Fruit fly (Drosophila melanogaster): ENCODE measurements around the gene Tat.

The Tat gene

DNA sequence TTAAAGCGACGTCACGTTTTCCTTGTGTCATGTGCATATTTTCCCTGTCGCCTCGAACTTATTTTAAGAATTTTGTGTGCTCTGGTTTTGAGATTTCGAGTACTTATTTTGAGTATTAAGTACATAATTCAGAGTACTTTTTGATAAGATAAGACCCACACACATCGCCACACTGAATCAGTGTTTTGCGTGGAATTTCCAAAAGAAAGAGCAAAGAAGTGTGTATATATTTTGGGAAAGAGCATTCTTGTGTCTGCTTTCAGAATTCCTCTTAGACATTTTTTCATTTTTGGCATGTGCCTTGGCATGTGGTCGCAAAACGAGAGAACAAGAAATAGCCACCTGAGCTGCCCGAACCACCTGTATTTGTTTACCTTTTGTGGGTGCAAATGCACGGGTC, 45.2 kb upstream of the Tat start (continued):
- no peak for TF ChIP-seq CG1792 (GFP tag; optimal IDR thresholded peaks at IDR 0.05)
- TF ChIP-seq CG17912 (GFP tag; optimal IDR thresholded peaks at IDR 0.05): no peak
- no peak for TF ChIP-seq CG17568 (GFP tag; optimal IDR thresholded peaks at IDR 0.05)
- TF ChIP-seq sd (tag; optimal IDR thresholded peaks at IDR 0.05): peak; percentile 73
- no peak for TF ChIP-seq CG17186 (GFP tag; optimal IDR thresholded peaks at IDR 0.05)
- TF ChIP-seq cwo (GFP tag; optimal IDR thresholded peaks at IDR 0.05): no peak
- peak; percentile 12 for TF ChIP-seq CG7839 (tag; optimal IDR thresholded peaks at IDR 0.05)
- peak; percentile 29; the same call in 1 of the 3 replicates for TF ChIP-seq dysf (GFP tag; IDR thresholded peaks at IDR 0.05)
- peak; percentile 63 for TF ChIP-seq Ets65A (GFP tag)

dm6 chrX:14216844-14217243, 44.2 kb upstream of the Tat start:
- TF ChIP-seq otp (GFP tag; IDR thresholded peaks at IDR 0.05): no peak
- no peak for TF ChIP-seq wdn (GFP tag; IDR thresholded peaks at IDR 0.05)
- no peak for TF ChIP-seq Taf1 (GFP tag; IDR thresholded peaks at IDR 0.05)
- TF ChIP-seq Sox102F (GFP tag; optimal IDR thresholded peaks at IDR 0.05): peak; percentile 12
- TF ChIP-seq Med (GFP tag): peak; percentile 16
- TF ChIP-seq Ssrp (tag; optimal IDR thresholded peaks at IDR 0.05): no peak
- no peak for TF ChIP-seq CG15011 (GFP tag; optimal IDR thresholded peaks at IDR 0.05)
- TF ChIP-seq CG15696 (tag; optimal IDR thresholded peaks at IDR 0.05): no peak
- TF ChIP-seq CTCF (GFP tag; optimal IDR thresholded peaks at IDR 0.05): no peak
- no peak for TF ChIP-seq CG2199 (GFP tag; IDR thresholded peaks at IDR 0.05)
- TF ChIP-seq pb (GFP tag; optimal IDR thresholded peaks at IDR 0.05): no peak
- no peak for TF ChIP-seq dati (GFP tag; IDR thresholded peaks at IDR 0.05)
- TF ChIP-seq CG5953 (GFP tag; IDR thresholded peaks at IDR 0.05): no peak
- no peak for TF ChIP-seq Antp (GFP tag; optimal IDR thresholded peaks at IDR 0.05)
- no peak for TF ChIP-seq gt (GFP tag; IDR thresholded peaks at IDR 0.05)
- no peak for TF ChIP-seq gcm (GFP tag; optimal IDR thresholded peaks at IDR 0.05)
- no peak for TF ChIP-seq trem (tag; optimal IDR thresholded peaks at IDR 0.05)
- no peak for TF ChIP-seq CG13296 (GFP tag; optimal IDR thresholded peaks at IDR 0.05)
- no peak for TF ChIP-seq rib (GFP tag; IDR thresholded peaks at IDR 0.05)
- TF ChIP-seq CG7839 (tag; optimal IDR thresholded peaks at IDR 0.05): peak; percentile 2
- no peak for TF ChIP-seq Pdp1 (GFP tag; optimal IDR thresholded peaks at IDR 0.05)
- no peak for TF ChIP-seq pros (GFP tag; optimal IDR thresholded peaks at IDR 0.05)
- no peak for TF ChIP-seq C15 (GFP tag; IDR thresholded peaks at IDR 0.05)
- no peak for TF ChIP-seq CG8281 (tag; optimal IDR thresholded peaks at IDR 0.05)
- TF ChIP-seq eve (GFP tag; optimal IDR thresholded peaks at IDR 0.05): no peak
- no peak for TF ChIP-seq lola (GFP tag; optimal IDR thresholded peaks at IDR 0.05)
- TF ChIP-seq so (GFP tag; IDR thresholded peaks at IDR 0.05): no peak
- no peak for TF ChIP-seq HmgD (GFP tag; optimal IDR thresholded peaks at IDR 0.05)
- no peak for TF ChIP-seq CG6689 (GFP tag; IDR thresholded peaks at IDR 0.05)
- no peak for TF ChIP-seq CG15073 (GFP tag; optimal IDR thresholded peaks at IDR 0.05)
- TF ChIP-seq CG30403 (GFP tag; optimal IDR thresholded peaks at IDR 0.05): peak; percentile 8
- no peak for TF ChIP-seq dpn (GFP tag; optimal IDR thresholded peaks at IDR 0.05)
- no peak for TF ChIP-seq lov (optimal IDR thresholded peaks at IDR 0.05)
- no peak for TF ChIP-seq lov (GFP tag; IDR thresholded peaks at IDR 0.05)
- no peak for TF ChIP-seq org-1 (GFP tag; optimal IDR thresholded peaks at IDR 0.05)
- peak; percentile 23 for TF ChIP-seq CG11504 (tag; optimal IDR thresholded peaks at IDR 0.05)
- no peak for TF ChIP-seq salm (tag; optimal IDR thresholded peaks at IDR 0.05)
- TF ChIP-seq YL-1 (GFP tag; optimal IDR thresholded peaks at IDR 0.05): no peak
- no peak for TF ChIP-seq tap (tag; optimal IDR thresholded peaks at IDR 0.05)
- TF ChIP-seq ranshi (GFP tag; IDR thresholded peaks at IDR 0.05): no peak
- no peak for TF ChIP-seq Scr (GFP tag; IDR thresholded peaks at IDR 0.05; ENCODE audit: partially characterized antibody)
- no peak for TF ChIP-seq CG8944 (GFP tag; optimal IDR thresholded peaks at IDR 0.05)
- no peak for TF ChIP-seq esg (GFP tag; conservative IDR thresholded peaks at IDR 0.05)
- TF ChIP-seq disco-r (GFP tag; optimal IDR thresholded peaks at IDR 0.05): no peak

Data from whole organism, embryonic.